Fruit fly (Drosophila melanogaster): Measurements from ENCODE around the gene CG46434.

DNA sequence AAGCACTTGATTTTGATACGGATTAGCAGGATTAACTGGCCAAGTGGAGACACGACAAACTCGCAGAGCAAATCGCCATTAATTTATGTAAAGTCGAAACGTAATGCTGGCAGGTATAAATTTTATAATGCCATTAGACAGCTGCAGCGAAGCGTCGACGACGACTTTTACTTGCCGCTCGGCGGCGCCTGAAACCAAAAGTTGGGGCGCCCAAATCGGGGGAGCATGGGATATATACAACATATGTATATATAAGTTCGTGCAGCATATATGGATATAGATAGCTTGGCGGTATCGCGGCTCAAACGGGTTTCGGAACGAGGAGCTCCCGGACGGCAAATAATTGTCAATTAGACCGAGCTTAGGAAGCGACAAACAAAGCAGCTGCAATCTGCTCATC lies 23.4 kb downstream of the CG46434 start, which contains the start of gene Cpr76Bc:
- TF ChIP-seq CG33017 (tag; optimal IDR thresholded peaks at IDR 0.05) (no peak), CG11617 (GFP tag; optimal IDR thresholded peaks at IDR 0.05) (no peak), CG12768 (GFP tag; optimal IDR thresholded peaks at IDR 0.05) (no peak), CG7101 (tag; optimal IDR thresholded peaks at IDR 0.05) (no peak), CG5204 (GFP tag; optimal IDR thresholded peaks at IDR 0.05) (no peak), kay (GFP tag; ENCODE audit: borderline replicate concordance) (no peak), cnc (optimal IDR thresholded peaks at IDR 0.05) (no peak)
